Worm (Caenorhabditis elegans): Measurements from ENCODE around the gene T24D5.4.

ce11 chrX:12640459-12640858 lies 43.5 kb downstream of the T24D5.4 start, which contains the start of gene R09A8.5:
- TF ChIP-seq elt-2 (tag; optimal IDR thresholded peaks at IDR 0.05) (no peak), T23F11.4 (GFP tag; optimal IDR thresholded peaks at IDR 0.05) (no peak), tbx-7 (tag; optimal IDR thresholded peaks at IDR 0.05) (no peak), nhr-11 (tag; optimal IDR thresholded peaks at IDR 0.05) (no peak), pag-3 (tag; optimal IDR thresholded peaks at IDR 0.05; ENCODE audit: borderline replicate concordance) (no peak), sdc-2 (tag; optimal IDR thresholded peaks at IDR 0.05) (no peak), tbx-2 (tag; optimal IDR thresholded peaks at IDR 0.05) (no peak), fkh-6 (tag; optimal IDR thresholded peaks at IDR 0.05) (no peak)
